ENCODE assay signal across 1 fruit fly cellular context in the genomic region with DNA sequence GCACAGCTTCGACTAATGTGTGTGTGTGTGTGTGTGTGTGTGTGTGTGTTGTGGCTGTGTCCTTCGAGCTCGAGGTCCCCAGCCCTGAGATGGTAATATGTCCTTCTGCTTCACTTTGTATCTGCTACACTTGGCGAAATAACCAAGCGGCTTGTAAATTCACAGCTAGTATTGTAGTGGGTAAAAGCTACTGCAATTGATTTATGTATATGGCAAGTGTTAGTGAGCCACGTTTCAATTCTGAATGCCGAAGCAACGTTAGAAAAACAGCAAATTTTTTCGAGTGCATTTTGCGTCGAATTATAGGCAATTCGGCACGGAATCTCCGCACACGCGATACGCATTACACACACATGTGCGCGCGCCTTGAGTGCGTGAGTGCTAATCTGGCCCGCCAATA.
A peak's percentile ranks its signal among the peaks of the same experiment; 100 is the strongest.
TF ChIP-seq lines count a peak whose summit lies in the region.

No protein-coding gene starts in this region.

TF ChIP-seq in whole organism, embryonic, 481 proteins besides CTCF, POLR2A, EP300 and RAD21 (continued from another document and continues in another):
- TF ChIP-seq Bteb2 (GFP tag; optimal IDR thresholded peaks at IDR 0.05; lab: Kevin White, UChicago) = no peak
- no peak for TF ChIP-seq sc (optimal IDR thresholded peaks at IDR 0.05; lab: Kevin White, UChicago)
- no peak for TF ChIP-seq sc (GFP tag; optimal IDR thresholded peaks at IDR 0.05; lab: Kevin White, UChicago)
- no peak for TF ChIP-seq run (tag; optimal IDR thresholded peaks at IDR 0.05; lab: Kevin White, UChicago)
- peak; percentile 22 for TF ChIP-seq D19A (tag; optimal IDR thresholded peaks at IDR 0.05; lab: Kevin White, UChicago)
- TF ChIP-seq cato (GFP tag; optimal IDR thresholded peaks at IDR 0.05; lab: Kevin White, UChicago; ENCODE audit: borderline replicate concordance) = no peak
- peak; percentile 57 for TF ChIP-seq CG13424 (tag; optimal IDR thresholded peaks at IDR 0.05; lab: Kevin White, UChicago)
- TF ChIP-seq CG12942 (GFP tag; optimal IDR thresholded peaks at IDR 0.05; lab: Kevin White, UChicago) = peak; percentile 9
- no peak for TF ChIP-seq wdn (GFP tag; IDR thresholded peaks at IDR 0.05; lab: Robert Waterston, UW)
- peak; percentile 22; the same call in 1 of the 3 replicates for TF ChIP-seq Optix (GFP tag; IDR thresholded peaks at IDR 0.05; lab: Robert Waterston, UW)
- TF ChIP-seq D (optimal IDR thresholded peaks at IDR 0.05; lab: Kevin White, UChicago) = no peak
- peak; percentile 37 for TF ChIP-seq D (GFP tag; optimal IDR thresholded peaks at IDR 0.05; lab: Kevin White, UChicago)
- TF ChIP-seq salm (tag; optimal IDR thresholded peaks at IDR 0.05; lab: Kevin White, UChicago) = no peak
- TF ChIP-seq ap (GFP tag; IDR thresholded peaks at IDR 0.05; lab: Robert Waterston, UW) = no peak
- TF ChIP-seq dpn (GFP tag; optimal IDR thresholded peaks at IDR 0.05; lab: Kevin White, UChicago) = peak; percentile 35 to 51
- TF ChIP-seq Fer3 (tag; optimal IDR thresholded peaks at IDR 0.05; lab: Kevin White, UChicago) = peak; percentile 64
- TF ChIP-seq CG2199 (GFP tag; IDR thresholded peaks at IDR 0.05; lab: Robert Waterston, UW) = no peak
- no peak for TF ChIP-seq Dll (GFP tag; IDR thresholded peaks at IDR 0.05; lab: Robert Waterston, UW; ENCODE audit: partially characterized antibody)
- TF ChIP-seq CG10366 (GFP tag; IDR thresholded peaks at IDR 0.05; lab: Robert Waterston, UW) = no peak
- TF ChIP-seq Sox102F (GFP tag; optimal IDR thresholded peaks at IDR 0.05; lab: Kevin White, UChicago) = peak; percentile 41
- no peak for TF ChIP-seq toy (GFP tag; IDR thresholded peaks at IDR 0.05; lab: Robert Waterston, UW)
- no peak for TF ChIP-seq cas (GFP tag; IDR thresholded peaks at IDR 0.05; lab: Robert Waterston, UW)
- peak; percentile 10 for TF ChIP-seq Hr3 (GFP tag; optimal IDR thresholded peaks at IDR 0.05; lab: Kevin White, UChicago)
- no peak for TF ChIP-seq CG31365 (tag; optimal IDR thresholded peaks at IDR 0.05; lab: Kevin White, UChicago)
- peak; percentile 6 for TF ChIP-seq ems (GFP tag; optimal IDR thresholded peaks at IDR 0.05; lab: Kevin White, UChicago)
- TF ChIP-seq CG1602 (GFP tag; optimal IDR thresholded peaks at IDR 0.05; lab: Kevin White, UChicago) = no peak
- no peak for TF ChIP-seq Nf-YA (GFP tag; IDR thresholded peaks at IDR 0.05; lab: Robert Waterston, UW)
- TF ChIP-seq TFAM (GFP tag; optimal IDR thresholded peaks at IDR 0.05; lab: Kevin White, UChicago) = no peak
- no peak for TF ChIP-seq sqz (GFP tag; optimal IDR thresholded peaks at IDR 0.05; lab: Kevin White, UChicago)
- TF ChIP-seq Gsc (GFP tag; IDR thresholded peaks at IDR 0.05; lab: Robert Waterston, UW) = no peak
- no peak for TF ChIP-seq otp (GFP tag; IDR thresholded peaks at IDR 0.05; lab: Robert Waterston, UW)
- TF ChIP-seq HLH4C (GFP tag; IDR thresholded peaks at IDR 0.05; lab: Robert Waterston, UW; ENCODE audit: partially characterized antibody) = no peak
- no peak for TF ChIP-seq CG1647 (GFP tag; optimal IDR thresholded peaks at IDR 0.05; lab: Kevin White, UChicago)
- TF ChIP-seq gro (GFP tag; optimal IDR thresholded peaks at IDR 0.05; lab: Kevin White, UChicago) = no peak
- TF ChIP-seq vvl (GFP tag; IDR thresholded peaks at IDR 0.05; lab: Robert Waterston, UW) = 0 out of 2 replicates have a peak, but pooled peaks have one; percentile 12
- TF ChIP-seq ranshi (GFP tag; IDR thresholded peaks at IDR 0.05; lab: Robert Waterston, UW) = peak; percentile 52; the same call in 1 of the 2 replicates
- TF ChIP-seq twi (tag; optimal IDR thresholded peaks at IDR 0.05; lab: Kevin White, UChicago) = no peak
- no peak for TF ChIP-seq CG34422 (GFP tag; IDR thresholded peaks at IDR 0.05; lab: Robert Waterston, UW)
- no peak for TF ChIP-seq CG2116 (GFP tag; optimal IDR thresholded peaks at IDR 0.05; lab: Kevin White, UChicago)
- no peak for TF ChIP-seq CG13123 (GFP tag; optimal IDR thresholded peaks at IDR 0.05; lab: Kevin White, UChicago)
- TF ChIP-seq CG3407 (GFP tag; optimal IDR thresholded peaks at IDR 0.05; lab: Kevin White, UChicago) = no peak
- peak; percentile 36 for TF ChIP-seq CG7786 (GFP tag; optimal IDR thresholded peaks at IDR 0.05; lab: Kevin White, UChicago)
- no peak for TF ChIP-seq ash1 (GFP tag; optimal IDR thresholded peaks at IDR 0.05; lab: Kevin White, UChicago)
- no peak for TF ChIP-seq CG11723 (GFP tag; optimal IDR thresholded peaks at IDR 0.05; lab: Kevin White, UChicago)
- no peak for TF ChIP-seq CG43689 (GFP tag; IDR thresholded peaks at IDR 0.05; lab: Robert Waterston, UW)
- no peak for TF ChIP-seq CG10565 (GFP tag; optimal IDR thresholded peaks at IDR 0.05; lab: Kevin White, UChicago)
- TF ChIP-seq dmrt99B (tag; optimal IDR thresholded peaks at IDR 0.05; lab: Kevin White, UChicago) = peak; percentile 66
- TF ChIP-seq zen (tag; optimal IDR thresholded peaks at IDR 0.05; lab: Kevin White, UChicago) = peak; percentile 44
- no peak for TF ChIP-seq NK7.1 (GFP tag; optimal IDR thresholded peaks at IDR 0.05; lab: Kevin White, UChicago)
- TF ChIP-seq CG14860 (GFP tag; IDR thresholded peaks at IDR 0.05; lab: Robert Waterston, UW; ENCODE audit: partially characterized antibody) = no peak
- no peak for TF ChIP-seq seq (GFP tag; IDR thresholded peaks at IDR 0.05; lab: Robert Waterston, UW)
- no peak for TF ChIP-seq CG17829 (tag; optimal IDR thresholded peaks at IDR 0.05; lab: Kevin White, UChicago)
- peak; percentile 51 for TF ChIP-seq bcd (GFP tag; optimal IDR thresholded peaks at IDR 0.05; lab: Kevin White, UChicago)
- TF ChIP-seq chif (GFP tag; optimal IDR thresholded peaks at IDR 0.05; lab: Kevin White, UChicago) = peak in 1 of 2 experiments; percentile 47
- peak; percentile 43 for TF ChIP-seq CG18262 (tag; optimal IDR thresholded peaks at IDR 0.05; lab: Kevin White, UChicago)
- peak; percentile 68 for TF ChIP-seq CG7839 (tag; optimal IDR thresholded peaks at IDR 0.05; lab: Kevin White, UChicago)
- TF ChIP-seq Ssrp (tag; optimal IDR thresholded peaks at IDR 0.05; lab: Kevin White, UChicago) = peak; percentile 16
- no peak for TF ChIP-seq CG16813 (GFP tag; IDR thresholded peaks at IDR 0.05; lab: Robert Waterston, UW; ENCODE audit: partially characterized antibody)
- TF ChIP-seq Nf-YB (GFP tag; optimal IDR thresholded peaks at IDR 0.05; lab: Kevin White, UChicago) = no peak
- TF ChIP-seq CG11398 (GFP tag; optimal IDR thresholded peaks at IDR 0.05; lab: Kevin White, UChicago) = no peak
- TF ChIP-seq CG2120 (GFP tag; optimal IDR thresholded peaks at IDR 0.05; lab: Kevin White, UChicago) = peak; percentile 73
- TF ChIP-seq knrl (GFP tag; IDR thresholded peaks at IDR 0.05; lab: Robert Waterston, UW; ENCODE audit: partially characterized antibody) = no peak
- no peak for TF ChIP-seq Trl (optimal IDR thresholded peaks at IDR 0.05; lab: Kevin White, UChicago)
- peak; percentile 28 for TF ChIP-seq Trl (GFP tag; optimal IDR thresholded peaks at IDR 0.05; lab: Kevin White, UChicago)
- TF ChIP-seq CkIIα-i1 (GFP tag; IDR thresholded peaks at IDR 0.05; lab: Robert Waterston, UW) = no peak
- TF ChIP-seq Asciz (GFP tag; optimal IDR thresholded peaks at IDR 0.05; lab: Kevin White, UChicago) = peak; percentile 22
- TF ChIP-seq CG30020 (tag; optimal IDR thresholded peaks at IDR 0.05; lab: Kevin White, UChicago) = no peak
- TF ChIP-seq Mrtf (GFP tag; IDR thresholded peaks at IDR 0.05; lab: Robert Waterston, UW) = no peak
- peak; percentile 23 for TF ChIP-seq Dek (tag; optimal IDR thresholded peaks at IDR 0.05; lab: Kevin White, UChicago)
- no peak for TF ChIP-seq tna (GFP tag; IDR thresholded peaks at IDR 0.05; lab: Robert Waterston, UW; ENCODE audit: partially characterized antibody)
- TF ChIP-seq lola (GFP tag; optimal IDR thresholded peaks at IDR 0.05; lab: Kevin White, UChicago) = peak in 1 of 3 experiments; percentile 42
- TF ChIP-seq HmgZ (tag; optimal IDR thresholded peaks at IDR 0.05; lab: Kevin White, UChicago) = peak; percentile 37
- TF ChIP-seq dati (GFP tag; IDR thresholded peaks at IDR 0.05; lab: Robert Waterston, UW) = no peak
- TF ChIP-seq CG17385 (GFP tag; optimal IDR thresholded peaks at IDR 0.05; lab: Kevin White, UChicago) = peak; percentile 38
- TF ChIP-seq crol (GFP tag; IDR thresholded peaks at IDR 0.05; lab: Robert Waterston, UW) = no peak
- TF ChIP-seq esg (GFP tag; conservative IDR thresholded peaks at IDR 0.05; lab: Robert Waterston, UW) = no peak
- no peak for TF ChIP-seq CG4820 (GFP tag; optimal IDR thresholded peaks at IDR 0.05; lab: Kevin White, UChicago)
- TF ChIP-seq ara (GFP tag; IDR thresholded peaks at IDR 0.05; lab: Robert Waterston, UW) = peak; percentile 45; the same call in 1 of the 2 replicates
- TF ChIP-seq CG30403 (GFP tag; optimal IDR thresholded peaks at IDR 0.05; lab: Kevin White, UChicago) = peak; percentile 44
- TF ChIP-seq CG4854 (GFP tag; optimal IDR thresholded peaks at IDR 0.05; lab: Kevin White, UChicago) = no peak
- TF ChIP-seq Doc3 (GFP tag; IDR thresholded peaks at IDR 0.05; lab: Robert Waterston, UW; ENCODE audit: partially characterized antibody) = no peak
- TF ChIP-seq CG7556 (GFP tag; optimal IDR thresholded peaks at IDR 0.05; lab: Kevin White, UChicago) = peak; percentile 60
- no peak for TF ChIP-seq insv (GFP tag; optimal IDR thresholded peaks at IDR 0.05; lab: Kevin White, UChicago)
- no peak for TF ChIP-seq Mes4 (GFP tag; optimal IDR thresholded peaks at IDR 0.05; lab: Kevin White, UChicago)
- no peak for TF ChIP-seq pfk (GFP tag; optimal IDR thresholded peaks at IDR 0.05; lab: Kevin White, UChicago)
- no peak for TF ChIP-seq CG9876 (GFP tag; optimal IDR thresholded peaks at IDR 0.05; lab: Kevin White, UChicago)
- TF ChIP-seq hkb (optimal IDR thresholded peaks at IDR 0.05; lab: Kevin White, UChicago) = no peak
- TF ChIP-seq hkb (GFP tag; IDR thresholded peaks at IDR 0.05; lab: Robert Waterston, UW) = peak; percentile 44; the same call in 1 of the 2 replicates
- TF ChIP-seq CG3281 (GFP tag; optimal IDR thresholded peaks at IDR 0.05; lab: Kevin White, UChicago) = peak; percentile 58
- TF ChIP-seq her (GFP tag; optimal IDR thresholded peaks at IDR 0.05; lab: Kevin White, UChicago) = no peak
- TF ChIP-seq CG31224 (GFP tag; IDR thresholded peaks at IDR 0.05; lab: Robert Waterston, UW) = peak; percentile 29; the same call in 1 of the 2 replicates
- TF ChIP-seq dan (GFP tag; IDR thresholded peaks at IDR 0.05; lab: Robert Waterston, UW) = no peak
- TF ChIP-seq nerfin-2 (GFP tag; IDR thresholded peaks at IDR 0.05; lab: Robert Waterston, UW; ENCODE audit: partially characterized antibody) = no peak
- TF ChIP-seq tap (tag; optimal IDR thresholded peaks at IDR 0.05; lab: Kevin White, UChicago) = no peak
- peak; percentile 7 for TF ChIP-seq Myb (GFP tag; optimal IDR thresholded peaks at IDR 0.05; lab: Kevin White, UChicago)
- TF ChIP-seq CG11456 (GFP tag; IDR thresholded peaks at IDR 0.05; lab: Robert Waterston, UW) = 0 out of 3 replicates have a peak, but pooled peaks have one; percentile 31
- TF ChIP-seq Scr (GFP tag; IDR thresholded peaks at IDR 0.05; lab: Robert Waterston, UW; ENCODE audit: partially characterized antibody) = no peak
- TF ChIP-seq grn (GFP tag; optimal IDR thresholded peaks at IDR 0.05; lab: Kevin White, UChicago) = no peak
- no peak for TF ChIP-seq kay (GFP tag; optimal IDR thresholded peaks at IDR 0.05; lab: Kevin White, UChicago)
- peak; percentile 9 for TF ChIP-seq CG8944 (GFP tag; optimal IDR thresholded peaks at IDR 0.05; lab: Kevin White, UChicago)
- TF ChIP-seq dimm (GFP tag; IDR thresholded peaks at IDR 0.05; lab: Robert Waterston, UW) = no peak
- no peak for TF ChIP-seq bbx (GFP tag; IDR thresholded peaks at IDR 0.05; lab: Robert Waterston, UW; ENCODE audit: partially characterized antibody)
- no peak for TF ChIP-seq pros (GFP tag; optimal IDR thresholded peaks at IDR 0.05; lab: Kevin White, UChicago)
- TF ChIP-seq ind (GFP tag; optimal IDR thresholded peaks at IDR 0.05; lab: Kevin White, UChicago) = peak; percentile 55
- no peak for TF ChIP-seq CG3163 (GFP tag; optimal IDR thresholded peaks at IDR 0.05; lab: Kevin White, UChicago)
- no peak for TF ChIP-seq CG15601 (tag; optimal IDR thresholded peaks at IDR 0.05; lab: Kevin White, UChicago)
- TF ChIP-seq ssp (GFP tag; IDR thresholded peaks at IDR 0.05; lab: Robert Waterston, UW) = no peak
- no peak for TF ChIP-seq CG42726 (GFP tag; IDR thresholded peaks at IDR 0.05; lab: Robert Waterston, UW; ENCODE audit: partially characterized antibody)
- no peak for TF ChIP-seq CG18476 (GFP tag; optimal IDR thresholded peaks at IDR 0.05; lab: Kevin White, UChicago)
- peak; percentile 35 for TF ChIP-seq repo (GFP tag; optimal IDR thresholded peaks at IDR 0.05; lab: Kevin White, UChicago)
- TF ChIP-seq CG8089 (GFP tag; optimal IDR thresholded peaks at IDR 0.05; lab: Kevin White, UChicago) = peak; percentile 7
- TF ChIP-seq ase (GFP tag; IDR thresholded peaks at IDR 0.05; lab: Robert Waterston, UW) = no peak
- TF ChIP-seq CG1832 (GFP tag; optimal IDR thresholded peaks at IDR 0.05; lab: Kevin White, UChicago) = no peak
- peak; percentile 36 for TF ChIP-seq CG15514 (GFP tag; optimal IDR thresholded peaks at IDR 0.05; lab: Kevin White, UChicago)
- no peak for TF ChIP-seq slp2 (GFP tag; optimal IDR thresholded peaks at IDR 0.05; lab: Kevin White, UChicago)
- TF ChIP-seq danr (GFP tag; IDR thresholded peaks at IDR 0.05; lab: Robert Waterston, UW) = 0 out of 2 replicates have a peak, but pooled peaks have one; percentile 7
- no peak for TF ChIP-seq unc-4 (GFP tag; IDR thresholded peaks at IDR 0.05; lab: Robert Waterston, UW; ENCODE audit: partially characterized antibody)
- TF ChIP-seq dm (GFP tag; optimal IDR thresholded peaks at IDR 0.05; lab: Kevin White, UChicago) = no peak
- TF ChIP-seq CG10209 (GFP tag; optimal IDR thresholded peaks at IDR 0.05; lab: Kevin White, UChicago) = peak; percentile 37
- TF ChIP-seq jigr1 (GFP tag; IDR thresholded peaks at IDR 0.05; lab: Robert Waterston, UW) = no peak
- TF ChIP-seq lmd (GFP tag; IDR thresholded peaks at IDR 0.05; lab: Robert Waterston, UW) = peak; percentile 52
- TF ChIP-seq h (optimal IDR thresholded peaks at IDR 0.05; lab: Kevin White, UChicago) = no peak
- TF ChIP-seq vfl (GFP tag; optimal IDR thresholded peaks at IDR 0.05; lab: Kevin White, UChicago) = no peak
- TF ChIP-seq org-1 (GFP tag; optimal IDR thresholded peaks at IDR 0.05; lab: Kevin White, UChicago) = peak; percentile 42
- no peak for TF ChIP-seq trem (tag; optimal IDR thresholded peaks at IDR 0.05; lab: Kevin White, UChicago)
- no peak for TF ChIP-seq CG33557 (GFP tag; optimal IDR thresholded peaks at IDR 0.05; lab: Kevin White, UChicago)
- TF ChIP-seq CG18764 (GFP tag; optimal IDR thresholded peaks at IDR 0.05; lab: Kevin White, UChicago) = no peak
- no peak for TF ChIP-seq zen2 (GFP tag; IDR thresholded peaks at IDR 0.05; lab: Robert Waterston, UW; ENCODE audit: partially characterized antibody)
- peak; percentile 60; the same call in 2 of the 3 replicates for TF ChIP-seq zfh1 (GFP tag; IDR thresholded peaks at IDR 0.05; lab: Robert Waterston, UW)
